Worm (Caenorhabditis elegans) whole organism, L1 larva: ENCODE results near the gene nspd-3.

ENCODE experiments used
- C04F5.9 ChIP-seq: sonication (generic microtip); optimal IDR thresholded peaks from 2 replicates; lab custom pipeline; 2016; ENCODE audit warnings: missing genetic modification characterization, missing compliant biosample characterization
- C16A3.4 ChIP-seq: fragments of 150-350 bp; optimal IDR thresholded peaks from 2 replicates; lab custom pipeline; 2014; ENCODE audit warnings: missing biosample characterization, missing genetic modification characterization
- aha-1 ChIP-seq: fragments of 150-350 bp; optimal IDR thresholded peaks from 2 replicates; lab custom pipeline; 2014; ENCODE audit warnings: missing biosample characterization, missing genetic modification characterization
- aly-2 ChIP-seq: fragments of 150-350 bp; optimal IDR thresholded peaks from 2 replicates; lab custom pipeline; 2014; ENCODE audit warnings: missing biosample characterization, missing genetic modification characterization
- ama-1 ChIP-seq: fragments of 150-350 bp; optimal IDR thresholded peaks from 2 replicates; lab custom pipeline; 2014
- blmp-1 ChIP-seq: fragments of 150-350 bp; optimal IDR thresholded peaks from 2 replicates; lab custom pipeline; 2014; ENCODE audit warnings: missing biosample characterization, missing genetic modification characterization
- ceh-82 ChIP-seq, 3 experiments: fragments of 150-350 bp in 1 of 3; sonication (generic microtip) in 2 of 3; optimal IDR thresholded peaks; 2 replicates each; lab custom pipeline; 2014 to 2017; ENCODE audit warnings: missing biosample characterization in 3 of 3, missing genetic modification characterization in 3 of 3
- dsc-1 ChIP-seq: sonication (generic microtip); optimal IDR thresholded peaks from 2 replicates; lab custom pipeline; 2016; ENCODE audit warnings: mild to moderate bottlenecking, missing genetic modification characterization, missing compliant biosample characterization
- efl-1 ChIP-seq, 4 experiments: fragments of 150-350 bp; optimal IDR thresholded peaks in 3 of 4; peaks in 1 of 4; 1 replicate in 1 of 4; 2 replicates in 3 of 4; lab custom pipeline; 2014; ENCODE audit warnings: missing biosample characterization in 2 of 4, missing genetic modification characterization in 2 of 4, missing genetic modification reagents in 2 of 4
- egl-27 ChIP-seq, 2 experiments: fragments of 150-350 bp in 1 of 2; sonication (generic microtip); optimal IDR thresholded peaks; 3 replicates each; lab custom pipeline; 2017 to 2018; ENCODE audit warnings: missing biosample characterization in 2 of 2, missing genetic modification characterization in 2 of 2, missing genetic modification reagents in 2 of 2
- elt-3 ChIP-seq, 6 experiments: fragments of 150-350 bp in 1 of 6; sonication (generic microtip); optimal IDR thresholded peaks; 2 replicates each; lab custom pipeline; 2017 to 2018; ENCODE audit warnings: missing biosample characterization in 6 of 6, missing genetic modification characterization in 6 of 6, inconsistent platforms in 1 of 6
- ets-5 ChIP-seq: fragments of 200-800 bp; sonication (Bioruptor generic); IDR thresholded peaks from 2 replicates; pipeline ENCODE4 v1.3.6; 2022; ENCODE audit warnings: missing genetic modification characterization, missing compliant biosample characterization
- fkh-10 ChIP-seq: sonication (generic microtip); optimal IDR thresholded peaks from 2 replicates; lab custom pipeline; 2017; ENCODE audit warnings: missing biosample characterization, missing genetic modification reagents, missing genetic modification characterization
- fkh-8 ChIP-seq: sonication (generic microtip); optimal IDR thresholded peaks from 2 replicates; lab custom pipeline; 2016; ENCODE audit warnings: mild to moderate bottlenecking, missing genetic modification characterization, missing compliant biosample characterization
- fos-1 ChIP-seq: fragments of 150-350 bp; optimal IDR thresholded peaks from 2 replicates; lab custom pipeline; 2014; ENCODE audit warnings: missing biosample characterization, missing genetic modification characterization
- hpl-2 ChIP-seq: fragments of 150-350 bp; optimal IDR thresholded peaks from 2 replicates; lab custom pipeline; 2014; ENCODE audit warnings: missing biosample characterization, missing genetic modification reagents, missing genetic modification characterization
- irx-1 ChIP-seq: sonication (generic microtip); optimal IDR thresholded peaks from 2 replicates; lab custom pipeline; 2016; ENCODE audit warnings: missing genetic modification characterization, missing compliant biosample characterization
- isw-1 ChIP-seq: fragments of 200-800 bp; sonication (Bioruptor generic); IDR thresholded peaks from 2 replicates; pipeline ENCODE4 v1.3.6; 2022; ENCODE audit warnings: missing genetic modification characterization, missing compliant biosample characterization
- jun-1 ChIP-seq: fragments of 150-350 bp; optimal IDR thresholded peaks from 2 replicates; lab custom pipeline; 2014; ENCODE audit warnings: missing biosample characterization, missing genetic modification reagents, missing genetic modification characterization
- lin-13 ChIP-seq: fragments of 150-350 bp; optimal IDR thresholded peaks from 2 replicates; lab custom pipeline; 2014; ENCODE audit warnings: missing biosample characterization, missing genetic modification reagents, missing genetic modification characterization
- lin-14 ChIP-seq: fragments of 200-800 bp; sonication (Bioruptor generic); optimal IDR thresholded peaks from 2 replicates; lab custom pipeline; 2018; ENCODE audit warnings: mild to moderate bottlenecking, missing genetic modification characterization, moderate library complexity, missing compliant biosample characterization
- lin-15B ChIP-seq: fragments of 150-350 bp; sonication (generic microtip); optimal IDR thresholded peaks from 3 replicates; lab custom pipeline; 2014; ENCODE audit warnings: missing biosample characterization, missing genetic modification characterization
- lin-35 ChIP-seq, 2 experiments: fragments of 150-350 bp; optimal IDR thresholded peaks; 2 replicates each; lab custom pipeline; 2014; ENCODE audit warnings: missing biosample characterization in 2 of 2, missing genetic modification characterization in 2 of 2, missing genetic modification reagents in 2 of 2
- lir-3 ChIP-seq: sonication (generic microtip); optimal IDR thresholded peaks from 2 replicates; lab custom pipeline; 2016; ENCODE audit warnings: mild to moderate bottlenecking, missing genetic modification characterization, moderate library complexity, missing compliant biosample characterization; ENCODE audit not compliant: poor library complexity
- lsy-2 ChIP-seq, 2 experiments: fragments of 150-350 bp; optimal IDR thresholded peaks; 2 replicates each; lab custom pipeline; 2014; ENCODE audit warnings: missing biosample characterization in 2 of 2, missing genetic modification characterization in 2 of 2
- mep-1 ChIP-seq: fragments of 150-350 bp; optimal IDR thresholded peaks from 2 replicates; lab custom pipeline; 2014; ENCODE audit warnings: missing biosample characterization, missing genetic modification characterization
- nhr-11 ChIP-seq: fragments of 150-350 bp; optimal IDR thresholded peaks from 2 replicates; lab custom pipeline; 2014; ENCODE audit warnings: missing biosample characterization, missing genetic modification characterization
- nhr-12 ChIP-seq: sonication (generic microtip); optimal IDR thresholded peaks from 2 replicates; lab custom pipeline; 2017; ENCODE audit warnings: missing biosample characterization, missing genetic modification characterization
- nhr-19 ChIP-seq: fragments of 200-800 bp; sonication (Bioruptor generic); conservative IDR thresholded peaks from 2 replicates; pipeline ENCODE4 v1.3.6; 2022; ENCODE audit warnings: missing genetic modification characterization, missing compliant biosample characterization
- nhr-237 ChIP-seq: fragments of 150-350 bp; optimal IDR thresholded peaks from 2 replicates; lab custom pipeline; 2014; ENCODE audit warnings: missing biosample characterization, missing genetic modification characterization
- nhr-47 ChIP-seq: sonication (generic microtip); optimal IDR thresholded peaks from 2 replicates; lab custom pipeline; 2016; ENCODE audit warnings: mild to moderate bottlenecking, missing genetic modification characterization, moderate library complexity, missing compliant biosample characterization
- nhr-71 ChIP-seq: sonication (generic microtip); optimal IDR thresholded peaks from 2 replicates; lab custom pipeline; 2016; ENCODE audit warnings: mild to moderate bottlenecking, missing genetic modification characterization, moderate library complexity, missing compliant biosample characterization
- nhr-77 ChIP-seq: fragments of 150-350 bp; optimal IDR thresholded peaks from 2 replicates; lab custom pipeline; 2014; ENCODE audit warnings: missing biosample characterization, missing genetic modification characterization
- nhr-84 ChIP-seq: sonication (generic microtip); optimal IDR thresholded peaks from 2 replicates; lab custom pipeline; 2017; ENCODE audit warnings: missing biosample characterization, missing genetic modification characterization
- nhr-85 ChIP-seq: sonication (generic microtip); peaks from one replicate; lab custom pipeline; 2016; ENCODE audit warnings: missing genetic modification characterization, inconsistent platforms, missing compliant biosample characterization
- pqm-1 ChIP-seq: sonication (generic microtip); optimal IDR thresholded peaks from 3 replicates; lab custom pipeline; 2017; ENCODE audit warnings: missing biosample characterization, missing genetic modification characterization
- snu-23 ChIP-seq: sonication (generic microtip); optimal IDR thresholded peaks from 2 replicates; lab custom pipeline; 2016; ENCODE audit warnings: missing genetic modification characterization, missing compliant biosample characterization
- swsn-7 ChIP-seq: sonication (generic microtip); optimal IDR thresholded peaks from 2 replicates; lab custom pipeline; 2016; ENCODE audit warnings: missing genetic modification characterization, missing compliant biosample characterization
- tbx-2 ChIP-seq: sonication (generic microtip); optimal IDR thresholded peaks from 2 replicates; lab custom pipeline; 2016; ENCODE audit warnings: missing genetic modification characterization, missing compliant biosample characterization
- tlp-1 ChIP-seq: fragments of 150-350 bp; optimal IDR thresholded peaks from 2 replicates; lab custom pipeline; 2014; ENCODE audit warnings: missing biosample characterization, missing genetic modification characterization
- unc-130 ChIP-seq: fragments of 150-350 bp; optimal IDR thresholded peaks from 2 replicates; lab custom pipeline; 2017; ENCODE audit warnings: missing biosample characterization, missing genetic modification characterization, inconsistent platforms
- unc-30 ChIP-seq: sonication (generic microtip); optimal IDR thresholded peaks from 2 replicates; lab custom pipeline; 2017; ENCODE audit warnings: missing biosample characterization, missing genetic modification characterization
- unc-86 ChIP-seq: sonication (generic microtip); optimal IDR thresholded peaks from 2 replicates; lab custom pipeline; 2016; ENCODE audit warnings: missing genetic modification characterization, missing compliant biosample characterization
- unc-98 ChIP-seq: fragments of 200-800 bp; sonication (Bioruptor generic); IDR thresholded peaks from 2 replicates; pipeline ENCODE4 v1.3.6; 2022; ENCODE audit warnings: missing genetic modification characterization, missing compliant biosample characterization
- vab-15 ChIP-seq: sonication (generic microtip); optimal IDR thresholded peaks from 2 replicates; lab custom pipeline; 2017; ENCODE audit warnings: missing genotype, mild to moderate bottlenecking, missing genetic modification characterization, missing compliant biosample characterization
- zip-4 ChIP-seq: fragments of 200-800 bp; sonication (Bioruptor generic); optimal IDR thresholded peaks from 2 replicates; lab custom pipeline; 2018; ENCODE audit warnings: mild to moderate bottlenecking, missing genetic modification characterization, moderate library complexity, missing compliant biosample characterization
- ztf-11 ChIP-seq, 2 experiments: sonication (generic microtip); optimal IDR thresholded peaks; 2 replicates each; lab custom pipeline; 2016 to 2017; ENCODE audit warnings: missing genetic modification characterization in 2 of 2, missing biosample characterization in 1 of 2, missing compliant biosample characterization in 1 of 2

The nspd-3 gene

ce11 chrIV:5139972-5140371 is 22.9 kb downstream of the nspd-3 start:
- TF ChIP-seq lin-14 (peak; percentile 60), elt-3 (tag; optimal IDR thresholded peaks at IDR 0.05; lab: Kevin White, UChicago) (peak in 3 of 6 experiments; percentile 37 to 73 (median 53)), unc-30 (no peak), nhr-47 (tag; lab: Kevin White, UChicago) (peak; percentile 24), snu-23 (GFP tag; lab: Kevin White, UChicago) (peak; percentile 12), nhr-85 (tag; lab: Kevin White, UChicago) (peak; percentile 86), isw-1 (no peak), blmp-1 (tag; lab: Kevin White, UChicago) (peak; percentile 35)

- TF ChIP-seq irx-1 (no peak), hpl-2 (GFP tag; lab: Kevin White, UChicago) (no peak), ztf-11 (tag; optimal IDR thresholded peaks at IDR 0.05; lab: Kevin White, UChicago) (no peak), lsy-2 (tag; optimal IDR thresholded peaks at IDR 0.05; lab: Kevin White, UChicago) (peak in 1 of 2 experiments; percentile 15), lin-35 (GFP tag; optimal IDR thresholded peaks at IDR 0.05; lab: Kevin White, UChicago) (no peak), nhr-71 (tag; lab: Kevin White, UChicago) (peak; percentile 26), unc-86 (tag; lab: Kevin White, UChicago) (no peak), efl-1 (optimal IDR thresholded peaks at IDR 0.05; lab: Kevin White, UChicago) (no peak), efl-1 (GFP tag; optimal IDR thresholded peaks at IDR 0.05 in 1 of 2; lab: Kevin White, UChicago) (no peak), egl-27 (tag; optimal IDR thresholded peaks at IDR 0.05; lab: Kevin White, UChicago) (no peak), ets-5 (GFP tag; lab: Robert Waterston, UW) (no peak), lin-14 (peak; percentile 68), fkh-10 (GFP tag; lab: Kevin White, UChicago) (peak; percentile 73)
- TF ChIP-seq, all 84 proteins: peak for 4
These were observed 23.7 kb downstream of the nspd-3 start for ce11 chrIV:5139189-5139588.

- TF ChIP-seq unc-130 (no peak), C16A3.4 (tag; lab: Kevin White, UChicago) (no peak), nhr-85 (tag; lab: Kevin White, UChicago) (no peak), mep-1 (tag; lab: Kevin White, UChicago) (no peak), isw-1 (no peak), vab-15 (tag; lab: Kevin White, UChicago) (no peak), unc-86 (tag; lab: Kevin White, UChicago) (no peak), nhr-84 (tag; lab: Kevin White, UChicago) (no peak), C04F5.9 (tag; lab: Kevin White, UChicago) (no peak), ceh-82 (tag; optimal IDR thresholded peaks at IDR 0.05; lab: Kevin White, UChicago) (peak in 2 of 3 experiments; percentile 25 to 51), ztf-11 (tag; optimal IDR thresholded peaks at IDR 0.05; lab: Kevin White, UChicago) (no peak), nhr-77 (tag; lab: Kevin White, UChicago) (no peak), nhr-71 (tag; lab: Kevin White, UChicago) (peak; percentile 4), ama-1 (no peak), tbx-2 (no peak), dsc-1 (tag; lab: Kevin White, UChicago) (no peak), nhr-12 (tag; lab: Kevin White, UChicago) (no peak), nhr-11 (tag; lab: Kevin White, UChicago) (no peak), fkh-10 (GFP tag; lab: Kevin White, UChicago) (peak; percentile 95), lin-13 (no peak), fkh-8 (tag; lab: Kevin White, UChicago) (no peak), aha-1 (no peak), nhr-19 (no peak), irx-1 (no peak), ets-5 (GFP tag; lab: Robert Waterston, UW) (no peak), tlp-1 (tag; lab: Kevin White, UChicago) (no peak), lin-35 (GFP tag; optimal IDR thresholded peaks at IDR 0.05; lab: Kevin White, UChicago) (no peak), fos-1 (tag; lab: Kevin White, UChicago) (no peak), blmp-1 (tag; lab: Kevin White, UChicago) (no peak), jun-1 (tag; lab: Kevin White, UChicago) (no peak), unc-30 (no peak), pqm-1 (tag; lab: Kevin White, UChicago) (no peak), lir-3 (tag; lab: Kevin White, UChicago) (no peak), lsy-2 (tag; optimal IDR thresholded peaks at IDR 0.05; lab: Kevin White, UChicago) (peak; percentile 29), hpl-2 (GFP tag; lab: Kevin White, UChicago) (no peak), aly-2 (no peak), zip-4 (GFP tag; lab: Kevin White, UChicago) (no peak), unc-98 (GFP tag; lab: Robert Waterston, UW) (no peak), nhr-237 (tag; lab: Kevin White, UChicago) (no peak), efl-1 (optimal IDR thresholded peaks at IDR 0.05; lab: Kevin White, UChicago) (no peak), efl-1 (GFP tag; optimal IDR thresholded peaks at IDR 0.05 in 1 of 2; lab: Kevin White, UChicago) (peak in 1 of 2 experiments; percentile 72), swsn-7 (tag; lab: Kevin White, UChicago) (no peak), egl-27 (tag; optimal IDR thresholded peaks at IDR 0.05; lab: Kevin White, UChicago) (no peak), lin-15B (tag; lab: Kevin White, UChicago) (no peak)
These were observed 25.0 kb downstream of the nspd-3 start for ce11 chrIV:5137809-5138208.
